Worm (Caenorhabditis elegans) whole organism, early embryonic: ENCODE measurements around the gene Y39B6A.13.

Experiments used
- B0310.2 ChIP-seq: sonication (generic microtip); optimal IDR thresholded peaks from 2 replicates; lab custom pipeline; 2016; ENCODE audit warnings: mild to moderate bottlenecking, missing genetic modification characterization, missing compliant biosample characterization
- F13C5.2 ChIP-seq: sonication (generic microtip); optimal IDR thresholded peaks from 2 replicates; lab custom pipeline; 2017; ENCODE audit warnings: mild to moderate bottlenecking, missing genetic modification characterization, inconsistent platforms, missing compliant biosample characterization
- aly-1 ChIP-seq: sonication (generic microtip); optimal IDR thresholded peaks from 2 replicates; lab custom pipeline; 2016; ENCODE audit warnings: missing genetic modification characterization, missing compliant biosample characterization
- ama-1 ChIP-seq: fragments of 150-350 bp; optimal IDR thresholded peaks from 2 replicates; lab custom pipeline; 2014
- ceh-13 ChIP-seq: fragments of 200-800 bp; sonication (Bioruptor generic); optimal IDR thresholded peaks from 2 replicates; lab custom pipeline; 2018; ENCODE audit warnings: mild to moderate bottlenecking, missing genetic modification characterization, missing compliant biosample characterization
- ceh-36 ChIP-seq: sonication (generic microtip); optimal IDR thresholded peaks from 2 replicates; lab custom pipeline; 2016; ENCODE audit warnings: missing genetic modification characterization, inconsistent platforms, missing compliant biosample characterization
- ets-7 ChIP-seq: sonication (generic microtip); optimal IDR thresholded peaks from 2 replicates; lab custom pipeline; 2016; ENCODE audit warnings: missing genotype, missing genetic modification characterization, missing compliant biosample characterization
- flt-1 ChIP-seq: fragments of 200-800 bp; sonication (Bioruptor generic); IDR thresholded peaks from 2 replicates; pipeline ENCODE4 v1.3.6; 2022; ENCODE audit warnings: missing genetic modification characterization, missing compliant biosample characterization
- hmbx-1 ChIP-seq: sonication (generic microtip); optimal IDR thresholded peaks from 2 replicates; lab custom pipeline; 2016; ENCODE audit warnings: mild to moderate bottlenecking, missing genetic modification characterization, missing compliant biosample characterization
- hmg-4 ChIP-seq: fragments of 200-800 bp; sonication (Bioruptor generic); optimal IDR thresholded peaks from 2 replicates; lab custom pipeline; 2018; ENCODE audit warnings: mild to moderate bottlenecking, missing genetic modification characterization, missing compliant biosample characterization
- hnd-1 ChIP-seq: sonication (generic microtip); optimal IDR thresholded peaks from 2 replicates; lab custom pipeline; 2016; ENCODE audit warnings: missing genetic modification characterization, missing compliant biosample characterization
- pes-1 ChIP-seq: fragments of 200-800 bp; sonication (Bioruptor generic); IDR thresholded peaks from 2 replicates; pipeline ENCODE4 v1.3.6; 2022; ENCODE audit warnings: missing genetic modification reagents, missing genetic modification characterization, missing compliant biosample characterization
- scrt-1 ChIP-seq: fragments of 200-800 bp; sonication (Bioruptor generic); IDR thresholded peaks from 2 replicates; pipeline ENCODE4 v1.3.6; 2022; ENCODE audit warnings: missing genetic modification characterization, missing compliant biosample characterization
- sea-1 ChIP-seq: fragments of 200-800 bp; sonication (Bioruptor generic); conservative IDR thresholded peaks from 2 replicates; pipeline ENCODE4 v1.3.6; 2022; ENCODE audit warnings: missing genetic modification characterization, missing compliant biosample characterization
- tbx-11 ChIP-seq: fragments of 200-800 bp; sonication (Bioruptor generic); IDR thresholded peaks from 2 replicates; pipeline ENCODE4 v1.3.6; 2022; ENCODE audit warnings: missing genetic modification characterization, missing compliant biosample characterization
- tbx-37 ChIP-seq: fragments of 200-800 bp; sonication (Bioruptor generic); conservative IDR thresholded peaks from 2 replicates; pipeline ENCODE4 v1.3.6; 2022; ENCODE audit warnings: missing genetic modification reagents, missing genetic modification characterization, missing compliant biosample characterization
- tra-4 ChIP-seq: sonication (generic microtip); optimal IDR thresholded peaks from 2 replicates; lab custom pipeline; 2017; ENCODE audit warnings: missing genetic modification characterization, missing compliant biosample characterization

Gene Y39B6A.13

ce11 chrV:19087426-19087825, 31.8 kb downstream of the Y39B6A.13 start, which contains the start of gene nhr-145:
TSS of gene nhr-145 (plus strand) at chrV:19087723.
- TF ChIP-seq ceh-13 (GFP tag; lab: Kevin White, UChicago) (no peak), ets-7 (tag; lab: Kevin White, UChicago) (no peak), ceh-36 (tag; lab: Kevin White, UChicago) (no peak), hnd-1 (no peak), hmbx-1 (tag; lab: Kevin White, UChicago) (no peak), tbx-11 (no peak), flt-1 (GFP tag; lab: Robert Waterston, UW) (no peak), sea-1 (GFP tag; lab: Robert Waterston, UW) (no peak), pes-1 (GFP tag; lab: Robert Waterston, UW) (no peak), hmg-4 (no peak), tra-4 (no peak), F13C5.2 (tag; lab: Kevin White, UChicago) (no peak), scrt-1 (GFP tag; lab: Robert Waterston, UW) (no peak), B0310.2 (tag; lab: Kevin White, UChicago) (no peak), tbx-37 (no peak), aly-1 (tag; lab: Kevin White, UChicago) (no peak), ama-1 (lab: Kevin White, UChicago) (no peak)

DNA sequence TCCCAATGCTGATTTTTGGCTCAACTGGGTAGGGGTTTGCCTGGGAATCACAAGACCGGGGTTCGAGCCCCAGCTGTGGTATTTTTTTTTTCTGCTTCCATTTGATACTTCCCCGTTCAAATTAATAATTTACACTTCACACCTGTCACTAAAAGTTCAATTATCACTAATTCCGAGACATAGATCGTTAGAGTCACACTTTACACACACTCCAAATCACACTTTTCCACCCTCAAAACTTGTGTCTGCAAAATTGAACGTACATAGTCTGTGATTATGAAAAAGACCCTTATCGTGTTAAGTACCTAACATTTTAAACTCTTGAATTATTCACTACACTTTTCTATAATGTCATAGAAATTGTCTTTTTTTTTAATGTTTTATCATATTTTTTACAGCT, 35.4 kb downstream of the Y39B6A.13 start:
- TF ChIP-seq scrt-1 (GFP tag; lab: Robert Waterston, UW): no peak

- 0 out of 2 replicates have a peak, but pooled peaks have one; percentile 55 for TF ChIP-seq scrt-1 (GFP tag; lab: Robert Waterston, UW)
- no peak for TF ChIP-seq pes-1 (GFP tag; lab: Robert Waterston, UW)
Observed at ce11 chrV:19082541-19082940, 36.7 kb downstream of the Y39B6A.13 start, which contains the start of gene nhr-95. TSS of gene nhr-95 (minus strand) at chrV:19082641.

DNA sequence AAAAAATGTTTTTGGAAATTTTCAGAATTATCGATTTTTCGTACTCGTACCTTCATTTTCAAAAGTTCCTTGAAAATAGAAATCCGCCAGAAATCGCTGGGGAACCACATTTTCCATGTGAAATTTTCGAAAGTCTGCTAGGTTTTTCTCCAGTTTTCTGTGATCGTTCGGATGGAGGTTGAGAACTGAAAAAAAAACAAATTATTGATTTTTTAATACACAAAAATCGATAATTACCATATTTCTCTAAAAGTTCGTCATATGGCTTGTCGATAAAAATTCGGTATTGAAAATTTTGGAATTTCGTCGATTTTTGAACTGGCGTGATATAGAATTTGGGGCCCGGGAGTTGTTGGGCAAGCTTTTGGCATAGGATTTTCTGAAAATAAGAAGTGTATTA, 42.4 kb downstream of the Y39B6A.13 start:
- no peak for TF ChIP-seq pes-1 (GFP tag; lab: Robert Waterston, UW)
- no peak for TF ChIP-seq ceh-13 (GFP tag; lab: Kevin White, UChicago)
- no peak for TF ChIP-seq ceh-36 (tag; lab: Kevin White, UChicago)
- TF ChIP-seq F13C5.2 (tag; lab: Kevin White, UChicago): no peak
- TF ChIP-seq hmbx-1 (tag; lab: Kevin White, UChicago): no peak
- TF ChIP-seq tra-4: no peak
- TF ChIP-seq hnd-1: no peak
- no peak for TF ChIP-seq sea-1 (GFP tag; lab: Robert Waterston, UW)

DNA sequence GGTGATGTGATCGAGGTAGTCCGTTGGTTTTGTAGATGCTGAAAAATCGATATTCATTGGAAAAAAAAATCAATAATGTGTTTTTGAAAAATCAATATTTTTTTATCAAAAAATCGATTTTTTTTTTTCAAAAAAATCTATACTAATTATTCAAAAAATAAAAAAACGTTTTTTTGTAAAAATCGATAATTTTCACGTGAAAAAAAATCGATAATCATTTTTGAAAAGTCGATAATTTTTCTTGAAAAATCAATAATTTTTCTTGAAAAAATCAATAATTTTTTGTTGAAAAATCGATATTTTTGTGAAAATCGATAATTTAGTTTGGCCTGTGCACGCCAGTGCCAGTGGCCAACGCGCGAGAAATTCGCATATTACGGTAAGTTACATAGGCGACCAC, 46.1 kb downstream of the Y39B6A.13 start:
- TF ChIP-seq flt-1 (GFP tag; lab: Robert Waterston, UW): no peak
- TF ChIP-seq ama-1 (lab: Kevin White, UChicago): no peak
- no peak for TF ChIP-seq pes-1 (GFP tag; lab: Robert Waterston, UW)
- no peak for TF ChIP-seq hmg-4
- no peak for TF ChIP-seq tbx-11
- TF ChIP-seq ets-7 (tag; lab: Kevin White, UChicago): no peak
- TF ChIP-seq B0310.2 (tag; lab: Kevin White, UChicago): no peak
- TF ChIP-seq scrt-1 (GFP tag; lab: Robert Waterston, UW): no peak
- TF ChIP-seq hnd-1: no peak
- TF ChIP-seq tbx-37: no peak
- no peak for TF ChIP-seq tra-4
- no peak for TF ChIP-seq sea-1 (GFP tag; lab: Robert Waterston, UW)
- no peak for TF ChIP-seq aly-1 (tag; lab: Kevin White, UChicago)
- TF ChIP-seq F13C5.2 (tag; lab: Kevin White, UChicago): no peak
- no peak for TF ChIP-seq ceh-13 (GFP tag; lab: Kevin White, UChicago)
- no peak for TF ChIP-seq hmbx-1 (tag; lab: Kevin White, UChicago)

ce11 chrV:19068888-19069287, 50.3 kb downstream of the Y39B6A.13 start:
- no peak for TF ChIP-seq ceh-13 (GFP tag; lab: Kevin White, UChicago)
- TF ChIP-seq flt-1 (GFP tag; lab: Robert Waterston, UW): no peak
